Fruit fly (Drosophila melanogaster): Measurements from ENCODE around the gene CG11779.

DNA sequence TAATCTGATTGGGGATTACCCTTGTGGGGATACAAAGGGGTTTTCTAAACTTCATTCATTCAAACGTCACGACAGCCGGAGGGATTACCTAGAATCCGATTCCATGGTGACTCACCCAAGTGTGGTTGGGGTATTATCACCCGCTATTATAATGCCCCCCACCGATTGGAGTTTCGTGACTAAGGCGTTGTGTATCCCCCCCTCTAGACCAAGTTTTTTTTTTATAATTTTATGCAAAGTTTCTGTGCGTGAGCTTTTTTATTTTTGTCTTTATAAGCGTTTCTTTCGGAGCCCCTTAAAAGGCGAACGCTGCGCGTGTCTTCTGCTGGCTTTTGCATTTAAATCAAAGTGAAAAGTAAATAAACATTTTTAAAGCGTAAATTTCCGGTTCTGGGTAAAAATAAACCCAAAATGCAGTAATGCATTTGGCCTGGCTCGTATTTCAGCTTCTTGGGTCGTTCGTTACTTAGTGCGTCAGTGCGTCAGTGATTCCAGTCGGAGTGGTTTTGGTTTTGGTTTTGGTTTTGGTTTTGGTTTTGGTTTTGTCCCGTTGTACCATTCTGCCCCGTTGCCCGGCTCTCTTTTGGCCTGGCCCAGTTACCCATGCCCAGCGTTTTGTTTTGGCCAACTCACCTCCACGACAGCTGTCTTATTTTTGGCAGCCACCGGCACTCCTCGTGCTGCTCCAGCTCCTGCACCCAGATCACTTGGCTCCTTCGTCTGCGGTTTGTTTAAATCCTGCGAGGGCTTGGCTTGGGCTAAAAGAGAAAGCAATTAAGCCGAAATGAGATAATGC lies 8.6 kb downstream of the CG11779 start:
- no peak for TF ChIP-seq rn (GFP tag; IDR thresholded peaks at IDR 0.05)
- no peak for TF ChIP-seq CG8301 (tag; optimal IDR thresholded peaks at IDR 0.05)
- no peak for TF ChIP-seq CG4496 (GFP tag; IDR thresholded peaks at IDR 0.05)
- TF ChIP-seq CG8159 (tag; optimal IDR thresholded peaks at IDR 0.05) = no peak
- TF ChIP-seq CG17806 (tag; optimal IDR thresholded peaks at IDR 0.05) = no peak

Data from whole organism, pupa.